Worm (Caenorhabditis elegans) whole organism, early embryonic: ENCODE results near the gene F19C7.8.

Experiments
- B0310.2 ChIP-seq: sonication (generic microtip); optimal IDR thresholded peaks from 2 replicates; lab custom pipeline; 2016; ENCODE audit warnings: mild to moderate bottlenecking, missing genetic modification characterization, missing compliant biosample characterization
- F13C5.2 ChIP-seq: sonication (generic microtip); optimal IDR thresholded peaks from 2 replicates; lab custom pipeline; 2017; ENCODE audit warnings: mild to moderate bottlenecking, missing genetic modification characterization, inconsistent platforms, missing compliant biosample characterization
- aly-1 ChIP-seq: sonication (generic microtip); optimal IDR thresholded peaks from 2 replicates; lab custom pipeline; 2016; ENCODE audit warnings: missing genetic modification characterization, missing compliant biosample characterization
- ama-1 ChIP-seq: fragments of 150-350 bp; optimal IDR thresholded peaks from 2 replicates; lab custom pipeline; 2014
- ceh-13 ChIP-seq: fragments of 200-800 bp; sonication (Bioruptor generic); optimal IDR thresholded peaks from 2 replicates; lab custom pipeline; 2018; ENCODE audit warnings: mild to moderate bottlenecking, missing genetic modification characterization, missing compliant biosample characterization
- ceh-36 ChIP-seq: sonication (generic microtip); optimal IDR thresholded peaks from 2 replicates; lab custom pipeline; 2016; ENCODE audit warnings: missing genetic modification characterization, inconsistent platforms, missing compliant biosample characterization
- ets-7 ChIP-seq: sonication (generic microtip); optimal IDR thresholded peaks from 2 replicates; lab custom pipeline; 2016; ENCODE audit warnings: missing genotype, missing genetic modification characterization, missing compliant biosample characterization
- flt-1 ChIP-seq: fragments of 200-800 bp; sonication (Bioruptor generic); IDR thresholded peaks from 2 replicates; pipeline ENCODE4 v1.3.6; 2022; ENCODE audit warnings: missing genetic modification characterization, missing compliant biosample characterization
- pes-1 ChIP-seq: fragments of 200-800 bp; sonication (Bioruptor generic); IDR thresholded peaks from 2 replicates; pipeline ENCODE4 v1.3.6; 2022; ENCODE audit warnings: missing genetic modification reagents, missing genetic modification characterization, missing compliant biosample characterization
- scrt-1 ChIP-seq: fragments of 200-800 bp; sonication (Bioruptor generic); IDR thresholded peaks from 2 replicates; pipeline ENCODE4 v1.3.6; 2022; ENCODE audit warnings: missing genetic modification characterization, missing compliant biosample characterization
- sea-1 ChIP-seq: fragments of 200-800 bp; sonication (Bioruptor generic); conservative IDR thresholded peaks from 2 replicates; pipeline ENCODE4 v1.3.6; 2022; ENCODE audit warnings: missing genetic modification characterization, missing compliant biosample characterization
- tbx-11 ChIP-seq: fragments of 200-800 bp; sonication (Bioruptor generic); IDR thresholded peaks from 2 replicates; pipeline ENCODE4 v1.3.6; 2022; ENCODE audit warnings: missing genetic modification characterization, missing compliant biosample characterization
- tbx-37 ChIP-seq: fragments of 200-800 bp; sonication (Bioruptor generic); conservative IDR thresholded peaks from 2 replicates; pipeline ENCODE4 v1.3.6; 2022; ENCODE audit warnings: missing genetic modification reagents, missing genetic modification characterization, missing compliant biosample characterization

- no peak for TF ChIP-seq ama-1 (lab: Kevin White, UChicago)
- no peak for TF ChIP-seq F13C5.2 (tag; lab: Kevin White, UChicago)
- TF ChIP-seq ceh-36 (tag; lab: Kevin White, UChicago), result no peak
- TF ChIP-seq tbx-11 (GFP tag; lab: Robert Waterston, UW), result no peak
- no peak for TF ChIP-seq scrt-1 (GFP tag; lab: Robert Waterston, UW)
- no peak for TF ChIP-seq flt-1
- TF ChIP-seq ets-7 (tag; lab: Kevin White, UChicago), result no peak
- TF ChIP-seq aly-1 (tag; lab: Kevin White, UChicago), result no peak
- no peak for TF ChIP-seq tbx-37 (GFP tag; lab: Robert Waterston, UW)
- TF ChIP-seq sea-1 (GFP tag; lab: Robert Waterston, UW), result no peak
- TF ChIP-seq pes-1, result no peak
- TF ChIP-seq ceh-13 (GFP tag; lab: Kevin White, UChicago), result no peak
- TF ChIP-seq B0310.2 (tag; lab: Kevin White, UChicago), result no peak
These were observed 1.5 kb upstream of the F19C7.8 start for ce11 chrIV:4639352-4639751.
